Worm (Caenorhabditis elegans) whole organism, L3 larva: ENCODE measurements around the gene fbxb-18.

Experiments used
- R02D3.7 ChIP-seq: fragments of 150-350 bp; optimal IDR thresholded peaks from 2 replicates; lab custom pipeline; 2014; ENCODE audit warnings: missing biosample characterization, missing genetic modification characterization
- ZK546.5 ChIP-seq: sonication (generic microtip); optimal IDR thresholded peaks from 2 replicates; lab custom pipeline; 2017; ENCODE audit warnings: missing biosample characterization, missing genetic modification characterization
- aly-2 ChIP-seq: fragments of 150-350 bp; optimal IDR thresholded peaks from 2 replicates; lab custom pipeline; 2014; ENCODE audit warnings: missing biosample characterization, missing genetic modification characterization
- ama-1 ChIP-seq: fragments of 150-350 bp; optimal IDR thresholded peaks from 2 replicates; lab custom pipeline; 2018
- ceh-16 ChIP-seq: sonication (generic microtip); optimal IDR thresholded peaks from 2 replicates; lab custom pipeline; 2017; ENCODE audit warnings: missing biosample characterization, missing genetic modification characterization
- ceh-28 ChIP-seq: fragments of 150-350 bp; optimal IDR thresholded peaks from 2 replicates; lab custom pipeline; 2014; ENCODE audit warnings: missing biosample characterization, missing genetic modification reagents, missing genetic modification characterization
- ceh-82 ChIP-seq: fragments of 150-350 bp; optimal IDR thresholded peaks from 2 replicates; lab custom pipeline; 2014; ENCODE audit warnings: missing biosample characterization, missing genetic modification characterization
- ceh-9 ChIP-seq: sonication (generic microtip); optimal IDR thresholded peaks from 2 replicates; lab custom pipeline; 2018; ENCODE audit warnings: missing biosample characterization, missing genetic modification characterization
- daf-12 ChIP-seq: fragments of 150-350 bp; optimal IDR thresholded peaks from 2 replicates; lab custom pipeline; 2014; ENCODE audit warnings: missing biosample characterization, missing genetic modification reagents, missing genetic modification characterization
- egl-5 ChIP-seq: fragments of 150-350 bp; optimal IDR thresholded peaks from 2 replicates; lab custom pipeline; 2017; ENCODE audit warnings: missing biosample characterization, missing genetic modification reagents, missing genetic modification characterization, inconsistent platforms
- elt-1 ChIP-seq: fragments of 150-350 bp; optimal IDR thresholded peaks from 2 replicates; lab custom pipeline; 2014; ENCODE audit warnings: missing biosample characterization, missing genetic modification characterization
- elt-2 ChIP-seq: sonication (generic microtip); optimal IDR thresholded peaks from 2 replicates; lab custom pipeline; 2016; ENCODE audit warnings: missing genetic modification reagents, mild to moderate bottlenecking, missing genetic modification characterization, missing compliant biosample characterization
- elt-3 ChIP-seq, 3 experiments: fragments of 150-350 bp in 1 of 3; sonication (generic microtip) in 2 of 3; optimal IDR thresholded peaks; 2 replicates in 2 of 3; 4 replicates in 1 of 3; lab custom pipeline; 2014 to 2017; ENCODE audit warnings: missing biosample characterization in 3 of 3, missing genetic modification characterization in 3 of 3
- eor-1 ChIP-seq, 2 experiments: fragments of 150-350 bp; optimal IDR thresholded peaks; 2 replicates each; lab custom pipeline; 2014 to 2018; ENCODE audit warnings: missing biosample characterization in 2 of 2, missing genetic modification characterization in 2 of 2
- fkh-10 ChIP-seq: sonication (generic microtip); optimal IDR thresholded peaks from 2 replicates; lab custom pipeline; 2017; ENCODE audit warnings: missing biosample characterization, missing genetic modification reagents, missing genetic modification characterization
- hmg-11 ChIP-seq: sonication (generic microtip); optimal IDR thresholded peaks from 2 replicates; lab custom pipeline; 2016; ENCODE audit warnings: missing genetic modification characterization, missing compliant biosample characterization
- jun-1 ChIP-seq: fragments of 150-350 bp; optimal IDR thresholded peaks from 2 replicates; lab custom pipeline; 2014; ENCODE audit warnings: missing biosample characterization, missing genetic modification reagents, missing genetic modification characterization
- lin-15B ChIP-seq: fragments of 150-350 bp; optimal IDR thresholded peaks from 2 replicates; lab custom pipeline; 2014; ENCODE audit warnings: missing biosample characterization, missing genetic modification characterization
- lin-39 ChIP-seq: fragments of 150-350 bp; optimal IDR thresholded peaks from 2 replicates; lab custom pipeline; 2018; ENCODE audit warnings: missing biosample characterization, missing genetic modification reagents, missing genetic modification characterization
- lsy-12 ChIP-seq: sonication (generic microtip); optimal IDR thresholded peaks from 2 replicates; lab custom pipeline; 2016; ENCODE audit warnings: mild to moderate bottlenecking, missing genetic modification characterization, missing compliant biosample characterization
- mdl-1 ChIP-seq: fragments of 150-350 bp; optimal IDR thresholded peaks from 2 replicates; lab custom pipeline; 2014; ENCODE audit warnings: missing biosample characterization, missing genetic modification characterization
- nfya-1 ChIP-seq: sonication (generic microtip); optimal IDR thresholded peaks from 2 replicates; lab custom pipeline; 2017; ENCODE audit warnings: missing genetic modification characterization, mild to moderate bottlenecking, missing compliant biosample characterization, antibody characterized with exemption, moderate library complexity; ENCODE audit not compliant: insufficient read depth
- nhr-12 ChIP-seq: fragments of 150-350 bp; optimal IDR thresholded peaks from 2 replicates; lab custom pipeline; 2014; ENCODE audit warnings: missing biosample characterization, missing genetic modification characterization
- nhr-23 ChIP-seq: fragments of 150-350 bp; optimal IDR thresholded peaks from 2 replicates; lab custom pipeline; 2014; ENCODE audit warnings: missing biosample characterization, missing genetic modification reagents, missing genetic modification characterization
- nhr-237 ChIP-seq: fragments of 150-350 bp; optimal IDR thresholded peaks from 2 replicates; lab custom pipeline; 2014; ENCODE audit warnings: missing biosample characterization, missing genetic modification characterization
- nhr-25 ChIP-seq: sonication (generic microtip); optimal IDR thresholded peaks from 2 replicates; lab custom pipeline; 2017; ENCODE audit warnings: missing biosample characterization, missing genetic modification characterization
- nhr-28 ChIP-seq: fragments of 150-350 bp; optimal IDR thresholded peaks from 2 replicates; lab custom pipeline; 2014; ENCODE audit warnings: missing biosample characterization, missing genetic modification characterization
- nhr-43 ChIP-seq: sonication (generic microtip); optimal IDR thresholded peaks from 2 replicates; lab custom pipeline; 2016; ENCODE audit warnings: mild to moderate bottlenecking, missing genetic modification characterization, missing compliant biosample characterization; ENCODE audit not compliant: poor library complexity, severe bottlenecking
- nhr-76 ChIP-seq: fragments of 150-350 bp; sonication (generic microtip); optimal IDR thresholded peaks from 5 replicates; lab custom pipeline; 2014; ENCODE audit warnings: missing biosample characterization, missing genetic modification characterization
- pha-4 ChIP-seq: fragments of 150-350 bp; optimal IDR thresholded peaks from 2 replicates; lab custom pipeline; 2014; ENCODE audit warnings: missing biosample characterization, missing genetic modification reagents, missing genetic modification characterization
- pqm-1 ChIP-seq: fragments of 150-350 bp; optimal IDR thresholded peaks from 2 replicates; lab custom pipeline; 2017; ENCODE audit warnings: missing biosample characterization, missing genetic modification characterization, inconsistent platforms
- sea-2 ChIP-seq: fragments of 150-350 bp; sonication (generic microtip); optimal IDR thresholded peaks from 4 replicates; lab custom pipeline; 2014; ENCODE audit warnings: missing biosample characterization, missing genetic modification reagents, missing genetic modification characterization
- snpc-4 ChIP-seq: fragments of 150-350 bp; optimal IDR thresholded peaks from 2 replicates; lab custom pipeline; 2014; ENCODE audit warnings: missing biosample characterization, missing genetic modification characterization
- tbx-2 ChIP-seq: sonication (generic microtip); optimal IDR thresholded peaks from 2 replicates; lab custom pipeline; 2016; ENCODE audit warnings: mild to moderate bottlenecking, missing genetic modification characterization, missing compliant biosample characterization
- unc-39 ChIP-seq: sonication (generic microtip); optimal IDR thresholded peaks from 4 replicates; lab custom pipeline; 2017; ENCODE audit warnings: missing biosample characterization, missing genetic modification characterization
- zag-1 ChIP-seq: fragments of 150-350 bp; optimal IDR thresholded peaks from 2 replicates; lab custom pipeline; 2014; ENCODE audit warnings: missing biosample characterization, missing genetic modification characterization
- ztf-4 ChIP-seq: fragments of 150-350 bp; optimal IDR thresholded peaks from 2 replicates; lab custom pipeline; 2014; ENCODE audit warnings: missing biosample characterization, missing genetic modification characterization

Gene fbxb-18

ce11 chrII:1688813-1689212 lies at the start of gene fbxb-18, which contains the start of gene fbxb-19:
Gene fbxb-18 (minus strand): TSS chrII:1688913.
Gene fbxb-19 (minus strand): TSS chrII:1689181.
- TF ChIP-seq lin-15B (no peak), aly-2 (tag; lab: Kevin White, UChicago) (no peak), nhr-76 (tag; lab: Kevin White, UChicago) (no peak), lin-39 (tag; lab: Kevin White, UChicago) (no peak), R02D3.7 (no peak), ceh-9 (tag; lab: Kevin White, UChicago) (no peak), nhr-28 (tag; lab: Kevin White, UChicago) (no peak), fkh-10 (no peak), ceh-28 (tag; lab: Kevin White, UChicago) (no peak), mdl-1 (tag; lab: Kevin White, UChicago) (no peak), snpc-4 (tag; lab: Kevin White, UChicago) (no peak), ama-1 (lab: Kevin White, UChicago) (no peak), nhr-25 (tag; lab: Kevin White, UChicago) (no peak), elt-2 (tag; lab: Kevin White, UChicago) (no peak), unc-39 (tag; lab: Kevin White, UChicago) (no peak), nhr-12 (no peak), elt-3 (tag; optimal IDR thresholded peaks at IDR 0.05; lab: Kevin White, UChicago) (no peak)

DNA sequence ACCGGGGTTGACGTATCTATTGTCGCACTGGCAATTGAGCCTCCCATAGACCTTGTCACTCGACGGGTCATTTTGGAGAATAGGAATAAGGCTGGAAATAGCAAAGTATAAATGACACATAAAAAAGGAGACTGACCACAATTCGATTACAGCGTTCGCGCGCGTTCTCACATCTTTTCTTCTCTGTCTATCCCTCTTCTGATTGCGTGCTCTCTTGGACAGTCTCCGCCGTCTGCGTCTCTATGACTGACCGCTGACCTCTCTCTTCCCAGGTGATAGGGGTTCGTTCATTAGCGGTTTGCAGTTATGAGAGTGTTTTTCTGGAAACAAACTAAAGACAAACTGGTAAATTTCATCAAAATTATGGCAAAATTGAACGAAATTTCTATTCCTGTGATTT lies 47.6 kb upstream of the fbxb-18 start, which contains the start of gene ceh-83:
TSS of gene ceh-83 (minus strand) at position 181 of the 400 bp plus-strand sequence.
- TF ChIP-seq aly-2 (tag; lab: Kevin White, UChicago), result no peak
- TF ChIP-seq nhr-237, result no peak
- TF ChIP-seq daf-12 (tag; lab: Kevin White, UChicago), result no peak
- no peak for TF ChIP-seq nhr-76 (tag; lab: Kevin White, UChicago)
- TF ChIP-seq nfya-1, result no peak
- TF ChIP-seq pqm-1 (tag; lab: Kevin White, UChicago), result no peak
- no peak for TF ChIP-seq nhr-12
- no peak for TF ChIP-seq pha-4 (tag; lab: Kevin White, UChicago)
- no peak for TF ChIP-seq tbx-2 (tag; lab: Kevin White, UChicago)
- no peak for TF ChIP-seq elt-1 (tag; lab: Kevin White, UChicago)
- TF ChIP-seq jun-1 (tag; lab: Kevin White, UChicago), result no peak
- TF ChIP-seq ceh-28 (tag; lab: Kevin White, UChicago), result no peak
- TF ChIP-seq eor-1 (tag; optimal IDR thresholded peaks at IDR 0.05; lab: Kevin White, UChicago), result no peak
- no peak for TF ChIP-seq lin-39 (tag; lab: Kevin White, UChicago)
- no peak for TF ChIP-seq lsy-12
- TF ChIP-seq nhr-43 (tag; lab: Kevin White, UChicago), result no peak
- no peak for TF ChIP-seq ceh-82
- TF ChIP-seq unc-39 (tag; lab: Kevin White, UChicago), result no peak
- no peak for TF ChIP-seq hmg-11 (tag; lab: Kevin White, UChicago)
- no peak for TF ChIP-seq nhr-23 (tag; lab: Kevin White, UChicago)
- TF ChIP-seq, all 47 proteins: peak for 0

ce11 chrII:1735145-1735544 lies 46.4 kb upstream of the fbxb-18 start:
- TF ChIP-seq nhr-28 (tag; lab: Kevin White, UChicago) (no peak), sea-2 (no peak), nhr-12 (no peak), nhr-76 (tag; lab: Kevin White, UChicago) (no peak), unc-39 (tag; lab: Kevin White, UChicago) (no peak), ZK546.5 (no peak), nhr-43 (tag; lab: Kevin White, UChicago) (no peak), nhr-23 (tag; lab: Kevin White, UChicago) (no peak), lin-15B (no peak), eor-1 (tag; optimal IDR thresholded peaks at IDR 0.05; lab: Kevin White, UChicago) (no peak), jun-1 (tag; lab: Kevin White, UChicago) (no peak), egl-5 (tag; lab: Kevin White, UChicago) (no peak), zag-1 (no peak), ceh-16 (tag; lab: Kevin White, UChicago) (no peak), ztf-4 (no peak), hmg-11 (tag; lab: Kevin White, UChicago) (no peak), elt-2 (tag; lab: Kevin White, UChicago) (no peak), ceh-9 (tag; lab: Kevin White, UChicago) (no peak)
